Fruit fly (Drosophila melanogaster) whole organism, embryonic: ENCODE data around the gene PH4alphaNE2.

Experiments
- CG11560 ChIP-seq: fragments of 200-800 bp; sonication (Bioruptor generic); IDR thresholded peaks from 3 replicates; pipeline ENCODE4 v1.3.6; 2022; ENCODE audit warnings: missing biosample characterization, missing genetic modification characterization
- CG13894 ChIP-seq: fragments of 200-800 bp; sonication (Bioruptor generic); optimal IDR thresholded peaks from 3 replicates; lab custom pipeline; 2018; ENCODE audit warnings: missing biosample characterization, mild to moderate bottlenecking, missing genetic modification characterization, moderate library complexity
- CG1602 ChIP-seq: fragments of 200-800 bp; sonication (Bioruptor generic); optimal IDR thresholded peaks from 3 replicates; lab custom pipeline; 2016; ENCODE audit warnings: missing biosample characterization, missing genetic modification characterization
- CG1647 ChIP-seq: fragments of 200-800 bp; sonication (Bioruptor generic); optimal IDR thresholded peaks from 3 replicates; lab custom pipeline; 2016; ENCODE audit warnings: missing biosample characterization, missing genetic modification characterization
- CG16815 ChIP-seq: fragments of 200-800 bp; sonication (Bioruptor generic); optimal IDR thresholded peaks from 3 replicates; lab custom pipeline; 2017; ENCODE audit warnings: missing biosample characterization, mild to moderate bottlenecking, missing genetic modification characterization
- CG17359 ChIP-seq: fragments of 200-800 bp; sonication (Bioruptor generic); optimal IDR thresholded peaks from 3 replicates; lab custom pipeline; 2018; ENCODE audit warnings: missing biosample characterization, mild to moderate bottlenecking, missing genetic modification characterization, moderate library complexity
- CG17361 ChIP-seq: fragments of 200-800 bp; sonication (Bioruptor generic); IDR thresholded peaks from 3 replicates; pipeline ENCODE4 v1.3.6; 2022; ENCODE audit warnings: missing biosample characterization, missing genetic modification characterization
- CG17568 ChIP-seq: fragments of 200-800 bp; sonication (Bioruptor generic); optimal IDR thresholded peaks from 2 replicates; lab custom pipeline; 2018; ENCODE audit warnings: missing biosample characterization, mild to moderate bottlenecking, missing genetic modification characterization, moderate library complexity
- CG18619 ChIP-seq: fragments of 200-800 bp; sonication (Bioruptor generic); optimal IDR thresholded peaks from 3 replicates; lab custom pipeline; 2017; ENCODE audit warnings: missing biosample characterization, mild to moderate bottlenecking, missing genetic modification characterization
- CG3065 ChIP-seq: fragments of 200-800 bp; sonication (Bioruptor generic); optimal IDR thresholded peaks from 2 replicates; lab custom pipeline; 2016; ENCODE audit warnings: missing biosample characterization, missing genetic modification characterization
- CG3281 ChIP-seq: fragments of 200-800 bp; sonication (Bioruptor generic); optimal IDR thresholded peaks from 3 replicates; lab custom pipeline; 2017; ENCODE audit warnings: missing biosample characterization, mild to moderate bottlenecking, missing genetic modification characterization
- CG34376 ChIP-seq: fragments of 200-800 bp; sonication (Bioruptor generic); optimal IDR thresholded peaks from 2 replicates; lab custom pipeline; 2018; ENCODE audit warnings: missing biosample characterization, mild to moderate bottlenecking, missing genetic modification characterization
- CG3838 ChIP-seq: fragments of 200-800 bp; sonication (Bioruptor generic); optimal IDR thresholded peaks from 3 replicates; lab custom pipeline; 2016; ENCODE audit warnings: missing biosample characterization, missing genetic modification characterization
- CG42726 ChIP-seq: fragments of 200-800 bp; sonication (Bioruptor generic); IDR thresholded peaks from 2 replicates; pipeline ENCODE4 v1.3.6; 2022; ENCODE audit warnings: missing biosample characterization, missing genetic modification characterization; ENCODE audit not compliant: partially characterized antibody
- CG4360 ChIP-seq: fragments of 200-800 bp; sonication (Bioruptor generic); IDR thresholded peaks from 2 replicates; pipeline ENCODE4 v1.3.6; 2022; ENCODE audit warnings: missing biosample characterization, missing genetic modification characterization
- CG6765 ChIP-seq: fragments of 200-800 bp; sonication (Bioruptor generic); optimal IDR thresholded peaks from 3 replicates; lab custom pipeline; 2017; ENCODE audit warnings: missing biosample characterization, mild to moderate bottlenecking, missing genetic modification characterization
- CG7357 ChIP-seq: fragments of 200-800 bp; sonication (Bioruptor generic); IDR thresholded peaks from 3 replicates; pipeline ENCODE4 v1.3.6; 2022; ENCODE audit warnings: missing biosample characterization, missing genetic modification characterization
- CG7556 ChIP-seq: fragments of 200-800 bp; sonication (Bioruptor generic); optimal IDR thresholded peaks from 2 replicates; lab custom pipeline; 2017; ENCODE audit warnings: missing biosample characterization, mild to moderate bottlenecking, missing genetic modification characterization
- CG7928 ChIP-seq: fragments of 200-800 bp; sonication (Bioruptor generic); optimal IDR thresholded peaks from 2 replicates; lab custom pipeline; 2017; ENCODE audit warnings: missing biosample characterization, mild to moderate bottlenecking, missing genetic modification characterization
- CG8359 ChIP-seq: fragments of 200-800 bp; sonication (Bioruptor generic); optimal IDR thresholded peaks from 2 replicates; lab custom pipeline; 2017; ENCODE audit warnings: missing biosample characterization, mild to moderate bottlenecking, missing genetic modification characterization, borderline replicate concordance
- CG9876 ChIP-seq: fragments of 200-800 bp; sonication (Bioruptor generic); optimal IDR thresholded peaks from 2 replicates; lab custom pipeline; 2016; ENCODE audit warnings: missing biosample characterization, missing genetic modification characterization
- D19B ChIP-seq: fragments of 200-800 bp; sonication (Bioruptor generic); optimal IDR thresholded peaks from 2 replicates; lab custom pipeline; 2017; ENCODE audit warnings: missing biosample characterization, mild to moderate bottlenecking, missing genetic modification characterization
- Elba2 ChIP-seq: fragments of 200-800 bp; sonication (Bioruptor generic); optimal IDR thresholded peaks from 3 replicates; lab custom pipeline; 2016; ENCODE audit warnings: missing biosample characterization, missing genetic modification characterization
- HLHmδ ChIP-seq: fragments of 200-800 bp; sonication (Bioruptor generic); optimal IDR thresholded peaks from 2 replicates; lab custom pipeline; 2018; ENCODE audit warnings: missing biosample characterization, mild to moderate bottlenecking, missing genetic modification characterization, moderate library complexity
- HmgZ ChIP-seq: fragments of 200-800 bp; sonication (Bioruptor generic); optimal IDR thresholded peaks from 2 replicates; lab custom pipeline; 2018; ENCODE audit warnings: missing biosample characterization, mild to moderate bottlenecking, missing genetic modification characterization
- Hmx ChIP-seq: fragments of 200-800 bp; sonication (Bioruptor generic); optimal IDR thresholded peaks from 2 replicates; lab custom pipeline; 2016; ENCODE audit warnings: missing biosample characterization, missing genetic modification characterization
- Hr3 ChIP-seq: fragments of 200-800 bp; sonication (Bioruptor generic); optimal IDR thresholded peaks from 3 replicates; lab custom pipeline; 2016; ENCODE audit warnings: missing biosample characterization, missing genetic modification characterization
- Jarid2 ChIP-seq: fragments of 200-800 bp; sonication (Bioruptor generic); optimal IDR thresholded peaks from 3 replicates; lab custom pipeline; 2017; ENCODE audit warnings: mild to moderate bottlenecking, missing biosample characterization, missing genetic modification reagents, missing genetic modification characterization
- Max ChIP-seq: fragments of 200-800 bp; sonication (Bioruptor generic); optimal IDR thresholded peaks from 2 replicates; lab custom pipeline; 2016; ENCODE audit warnings: missing biosample characterization, mild to moderate bottlenecking, missing genetic modification characterization
- Stat92E ChIP-seq, 3 experiments: fragments of >200 bp in 2 of 3; fragments of 200-800 bp in 1 of 3; sonication (Bioruptor generic) in 1 of 3; optimal IDR thresholded peaks; 2 replicates each; lab custom pipeline; 2017 to 2019; ENCODE audit warnings: missing biosample characterization in 3 of 3, missing genetic modification characterization in 3 of 3, mild to moderate bottlenecking in 1 of 3, moderate library complexity in 1 of 3
- ase ChIP-seq: fragments of 200-800 bp; sonication (Bioruptor generic); IDR thresholded peaks from 3 replicates; pipeline ENCODE4 v1.3.6; 2022; ENCODE audit warnings: missing biosample characterization, missing genetic modification characterization
- ash1 ChIP-seq: fragments of 200-800 bp; sonication (Bioruptor generic); optimal IDR thresholded peaks from 2 replicates; lab custom pipeline; 2018; ENCODE audit warnings: missing biosample characterization, mild to moderate bottlenecking, missing genetic modification characterization
- ci ChIP-seq: fragments of 200-800 bp; sonication (Bioruptor generic); IDR thresholded peaks from 3 replicates; pipeline ENCODE4 v1.3.6; 2022; ENCODE audit warnings: missing biosample characterization, missing genetic modification characterization
- dan ChIP-seq: fragments of 200-800 bp; sonication (Bioruptor generic); IDR thresholded peaks from 2 replicates; pipeline ENCODE4 v1.3.6; 2022; ENCODE audit warnings: missing biosample characterization, missing genetic modification characterization
- emc ChIP-seq: fragments of 200-800 bp; sonication (Bioruptor generic); optimal IDR thresholded peaks from 2 replicates; lab custom pipeline; 2016; ENCODE audit warnings: missing biosample characterization, missing genetic modification characterization
- eve ChIP-seq, 2 experiments: fragments of >200 bp; optimal IDR thresholded peaks; 2 replicates each; lab custom pipeline; 2017; ENCODE audit warnings: missing biosample characterization in 2 of 2, missing genetic modification characterization in 2 of 2
- exex ChIP-seq: fragments of 200-800 bp; sonication (Bioruptor generic); optimal IDR thresholded peaks from 4 replicates; lab custom pipeline; 2018; ENCODE audit warnings: missing biosample characterization, mild to moderate bottlenecking, missing genetic modification characterization, moderate library complexity
- gem ChIP-seq: fragments of 200-800 bp; sonication (Bioruptor generic); optimal IDR thresholded peaks from 2 replicates; lab custom pipeline; 2019; ENCODE audit warnings: missing biosample characterization, mild to moderate bottlenecking, missing genetic modification characterization, moderate library complexity
- gro ChIP-seq: fragments of 200-800 bp; sonication (Bioruptor generic); optimal IDR thresholded peaks from 2 replicates; lab custom pipeline; 2016; ENCODE audit warnings: missing biosample characterization, missing genetic modification characterization
- ind ChIP-seq: fragments of 200-800 bp; sonication (Bioruptor generic); optimal IDR thresholded peaks from 3 replicates; lab custom pipeline; 2016; ENCODE audit warnings: missing biosample characterization, missing genetic modification characterization
- inv ChIP-seq: fragments of 200-800 bp; sonication (Bioruptor generic); IDR thresholded peaks from 2 replicates; pipeline ENCODE4 v1.3.6; 2022; ENCODE audit warnings: missing biosample characterization, missing genetic modification characterization; ENCODE audit not compliant: partially characterized antibody
- mld ChIP-seq: fragments of 200-800 bp; sonication (Bioruptor generic); IDR thresholded peaks from 3 replicates; pipeline ENCODE4 v1.3.6; 2022; ENCODE audit warnings: missing biosample characterization, missing genetic modification characterization; ENCODE audit not compliant: partially characterized antibody
- pnt ChIP-seq: fragments of 200-800 bp; sonication (Bioruptor generic); optimal IDR thresholded peaks from 3 replicates; lab custom pipeline; 2016; ENCODE audit warnings: missing biosample characterization, missing genetic modification characterization
- row ChIP-seq: fragments of 200-800 bp; sonication (Bioruptor generic); IDR thresholded peaks from 3 replicates; pipeline ENCODE4 v1.3.6; 2022; ENCODE audit warnings: missing biosample characterization, missing genetic modification characterization
- tin ChIP-seq: fragments of 200-800 bp; sonication (Bioruptor generic); optimal IDR thresholded peaks from 3 replicates; lab custom pipeline; 2016; ENCODE audit warnings: missing biosample characterization, missing genetic modification characterization
- toy ChIP-seq: fragments of 200-800 bp; sonication (Bioruptor generic); IDR thresholded peaks from 2 replicates; pipeline ENCODE4 v1.3.6; 2022; ENCODE audit warnings: missing biosample characterization, missing genetic modification characterization
- trh ChIP-seq: fragments of 200-800 bp; sonication (Bioruptor generic); optimal IDR thresholded peaks from 2 replicates; lab custom pipeline; 2016; ENCODE audit warnings: missing biosample characterization, missing genetic modification characterization
- vfl ChIP-seq: fragments of 200-800 bp; sonication (Bioruptor generic); optimal IDR thresholded peaks from 2 replicates; lab custom pipeline; 2016; ENCODE audit warnings: missing biosample characterization, missing genetic modification characterization
- vnd ChIP-seq: fragments of 200-800 bp; sonication (Bioruptor generic); IDR thresholded peaks from 3 replicates; pipeline ENCODE4 v1.3.6; 2022; ENCODE audit warnings: missing biosample characterization, missing genetic modification characterization; ENCODE audit not compliant: partially characterized antibody
- vvl ChIP-seq: fragments of 200-800 bp; sonication (Bioruptor generic); IDR thresholded peaks from 2 replicates; pipeline ENCODE4 v1.3.6; 2022; ENCODE audit warnings: missing biosample characterization, missing genetic modification characterization
- zfh2 ChIP-seq: fragments of 200-800 bp; sonication (Bioruptor generic); optimal IDR thresholded peaks from 2 replicates; lab custom pipeline; 2016; ENCODE audit warnings: missing biosample characterization, missing genetic modification characterization

PH4alphaNE2 gene

dm6 chr3R:30540196-30540595 is 28.2 kb upstream of the PH4alphaNE2 start (continued):
- TF ChIP-seq Max (GFP tag; lab: Kevin White, UChicago) (peak; percentile 83), HmgZ (tag; lab: Kevin White, UChicago) (peak; percentile 92), CG3281 (GFP tag; lab: Kevin White, UChicago) (peak; percentile 92), CG42726 (GFP tag; lab: Robert Waterston, UW) (no peak), vnd (GFP tag; lab: Robert Waterston, UW) (no peak), vvl (GFP tag; lab: Robert Waterston, UW) (peak; percentile 96), CG1602 (GFP tag; lab: Kevin White, UChicago) (peak; percentile 87), emc (peak; percentile 90), gro (GFP tag; lab: Kevin White, UChicago) (peak; percentile 94), dan (GFP tag; lab: Robert Waterston, UW) (peak; percentile 52; the same call in 1 of the 2 replicates), CG17361 (peak; percentile 84), vfl (GFP tag; lab: Kevin White, UChicago) (peak; percentile 89), HLHmδ (GFP tag; lab: Kevin White, UChicago) (no peak), ase (GFP tag; lab: Robert Waterston, UW) (peak; percentile 88), ind (peak; percentile 97), CG13894 (peak; percentile 92), CG34376 (GFP tag; lab: Kevin White, UChicago) (peak; percentile 92), CG17359 (tag; lab: Kevin White, UChicago) (peak; percentile 95), ash1 (GFP tag; lab: Kevin White, UChicago) (peak; percentile 53), CG3065 (GFP tag; lab: Kevin White, UChicago) (peak; percentile 89), CG7357 (GFP tag; lab: Robert Waterston, UW) (peak; percentile 84), CG11560 (tag; lab: Robert Waterston, UW) (peak; percentile 84), CG9876 (GFP tag; lab: Kevin White, UChicago) (peak; percentile 92), CG4360 (GFP tag; lab: Robert Waterston, UW) (peak; percentile 66), tin (peak; percentile 94), CG16815 (GFP tag; lab: Kevin White, UChicago) (peak; percentile 74), Hr3 (GFP tag; lab: Kevin White, UChicago) (peak; percentile 86), Stat92E (GFP tag; optimal IDR thresholded peaks at IDR 0.05; lab: Kevin White, UChicago) (peak in 1 of 3 experiments; percentile 57), gem (tag; lab: Kevin White, UChicago) (peak; percentile 94), CG7556 (GFP tag; lab: Kevin White, UChicago) (peak; percentile 92), trh (GFP tag; lab: Kevin White, UChicago) (peak; percentile 69), CG8359 (GFP tag; lab: Kevin White, UChicago) (peak; percentile 71), Jarid2 (peak; percentile 66), CG18619 (GFP tag; lab: Kevin White, UChicago) (peak; percentile 91), Elba2 (no peak), exex (tag; lab: Kevin White, UChicago) (peak; percentile 70), D19B (peak; percentile 76), CG1647 (peak; percentile 92), ci (GFP tag; lab: Robert Waterston, UW) (peak; percentile 96), inv (GFP tag; lab: Robert Waterston, UW) (no peak), eve (GFP tag; optimal IDR thresholded peaks at IDR 0.05; lab: Kevin White, UChicago) (peak in 1 of 2 experiments; percentile 94), CG17568 (GFP tag; lab: Kevin White, UChicago) (peak; percentile 84), row (GFP tag; lab: Robert Waterston, UW) (peak; percentile 93), Hmx (GFP tag; lab: Kevin White, UChicago) (peak; percentile 48), pnt (GFP tag; lab: Kevin White, UChicago) (peak; percentile 94), CG3838 (peak; percentile 81), CG6765 (peak; percentile 87), CG7928 (GFP tag; lab: Kevin White, UChicago) (peak; percentile 75), zfh2 (GFP tag; lab: Kevin White, UChicago) (peak; percentile 91), toy (GFP tag; lab: Robert Waterston, UW) (peak; percentile 67), mld (GFP tag; lab: Robert Waterston, UW) (no peak)
